Worm (Caenorhabditis elegans) whole organism, young adult: ENCODE data around the gene F01D5.10.

Source experiments
- B0336.3 ChIP-seq: fragments of 200-800 bp; sonication (Bioruptor generic); IDR thresholded peaks from 2 replicates; pipeline ENCODE4 v1.3.6; 2022; ENCODE audit warnings: missing genetic modification characterization, missing compliant biosample characterization
- K11D2.4 ChIP-seq: fragments of 200-800 bp; sonication (Bioruptor generic); IDR thresholded peaks from 2 replicates; pipeline ENCODE4 v1.3.6; 2022; ENCODE audit warnings: missing genetic modification reagents, missing genetic modification characterization, missing compliant biosample characterization
- ama-1 ChIP-seq, 3 experiments: fragments of 150-350 bp in 1 of 3; sonication (generic microtip) in 2 of 3; optimal IDR thresholded peaks; 2 replicates each; lab custom pipeline; 2014 to 2018; ENCODE audit warnings: missing biosample characterization in 2 of 3, missing genetic modification characterization in 2 of 3, missing genetic modification reagents in 2 of 3
- efl-1 ChIP-seq: fragments of 150-350 bp; optimal IDR thresholded peaks from 2 replicates; lab custom pipeline; 2014; ENCODE audit warnings: missing biosample characterization, missing genetic modification reagents, missing genetic modification characterization
- egl-44 ChIP-seq: fragments of 200-800 bp; sonication (Bioruptor generic); IDR thresholded peaks from 2 replicates; pipeline ENCODE4 v1.3.6; 2022; ENCODE audit warnings: missing genetic modification reagents, missing genetic modification characterization, missing compliant biosample characterization
- ets-4 ChIP-seq: fragments of 200-800 bp; sonication (Bioruptor generic); optimal IDR thresholded peaks from 2 replicates; lab custom pipeline; 2018; ENCODE audit warnings: mild to moderate bottlenecking, missing genetic modification characterization, missing compliant biosample characterization
- hmg-1.2 ChIP-seq: fragments of 200-800 bp; sonication (Bioruptor generic); IDR thresholded peaks from 2 replicates; pipeline ENCODE4 v1.3.6; 2022; ENCODE audit warnings: missing genetic modification reagents, missing genetic modification characterization, missing compliant biosample characterization
- hsf-1 ChIP-seq: fragments of 200-800 bp; sonication (Bioruptor generic); IDR thresholded peaks from 2 replicates; pipeline ENCODE4 v1.3.6; 2022; ENCODE audit warnings: missing genetic modification reagents, missing genetic modification characterization, missing compliant biosample characterization
- lin-40 ChIP-seq: sonication (generic microtip); optimal IDR thresholded peaks from 2 replicates; lab custom pipeline; 2016; ENCODE audit warnings: missing genetic modification characterization, mild to moderate bottlenecking, missing compliant biosample characterization, missing genotype, missing genetic modification reagents
- lin-54 ChIP-seq: fragments of 200-800 bp; sonication (Bioruptor generic); optimal IDR thresholded peaks from 2 replicates; lab custom pipeline; 2018; ENCODE audit warnings: mild to moderate bottlenecking, missing genetic modification characterization, missing compliant biosample characterization
- snpc-1.3 ChIP-seq: sonication (generic microtip); optimal IDR thresholded peaks from 2 replicates; lab custom pipeline; 2017; ENCODE audit warnings: missing genetic modification characterization, mild to moderate bottlenecking, missing compliant biosample characterization, antibody characterized with exemption, moderate library complexity, missing genotype, missing genetic modification reagents; ENCODE audit not compliant: insufficient read depth
- snpc-4 ChIP-seq, 5 experiments: fragments of 150-350 bp in 1 of 5; sonication (generic microtip) in 4 of 5; optimal IDR thresholded peaks; 2 replicates each; lab custom pipeline; 2014 to 2018; ENCODE audit warnings: missing genetic modification characterization in 5 of 5, missing biosample characterization in 3 of 5, antibody characterized with exemption in 2 of 5, mild to moderate bottlenecking in 2 of 5, missing compliant biosample characterization in 2 of 5, missing genotype in 2 of 5, moderate library complexity in 2 of 5, missing genetic modification reagents in 1 of 5

- TF ChIP-seq snpc-4 (GFP tag; optimal IDR thresholded peaks at IDR 0.05; lab: Kevin White, UChicago) (no peak), snpc-4 (tag; optimal IDR thresholded peaks at IDR 0.05; lab: Kevin White, UChicago) (no peak), K11D2.4 (GFP tag; lab: Robert Waterston, UW) (no peak), lin-40 (tag; lab: Kevin White, UChicago) (no peak), ama-1 (optimal IDR thresholded peaks at IDR 0.05; lab: Kevin White, UChicago) (no peak), ama-1 (GFP tag; optimal IDR thresholded peaks at IDR 0.05; lab: Kevin White, UChicago) (no peak), efl-1 (GFP tag; lab: Kevin White, UChicago) (no peak), lin-54 (no peak), ets-4 (no peak), hsf-1 (GFP tag; lab: Robert Waterston, UW) (no peak), hmg-1.2 (GFP tag; lab: Robert Waterston, UW) (no peak), snpc-1.3 (tag; lab: Kevin White, UChicago) (no peak), egl-44 (GFP tag; lab: Robert Waterston, UW) (no peak), B0336.3 (no peak)
Measured at ce11 chrII:14004770-14005169, 16.4 kb downstream of the F01D5.10 start.
